Worm (Caenorhabditis elegans): ENCODE results near the gene asm-2.

asm-2 gene

DNA sequence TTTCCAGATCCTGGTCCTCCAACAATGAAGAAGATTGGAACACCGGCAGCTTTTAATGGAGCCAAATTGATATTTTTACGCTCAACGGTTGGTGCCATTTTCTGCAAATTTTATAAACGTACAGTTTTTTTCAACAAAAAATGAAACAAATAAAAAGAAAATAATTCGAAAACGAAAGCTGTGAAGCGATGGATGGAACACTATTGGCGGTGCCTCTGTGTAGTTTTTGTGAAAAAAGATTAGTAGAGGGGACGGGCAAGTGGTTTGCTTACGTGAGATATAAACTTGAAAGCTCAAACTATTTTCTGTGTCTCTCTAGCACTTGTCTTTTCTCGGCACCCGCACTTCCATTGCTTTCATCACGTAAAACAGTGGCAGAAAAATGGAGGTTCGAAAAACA, 36.4 kb downstream of the asm-2 start, which contains the start of gene F38B2.4 (continued):
- TF ChIP-seq C34B4.2 (tag; optimal IDR thresholded peaks at IDR 0.05) (no peak), lin-14 (GFP tag; optimal IDR thresholded peaks at IDR 0.05) (peak; percentile 62), hlh-17 (GFP tag; optimal IDR thresholded peaks at IDR 0.05; ENCODE audit: borderline replicate concordance) (no peak), ceh-63 (GFP tag; optimal IDR thresholded peaks at IDR 0.05) (no peak), pax-3 (tag; optimal IDR thresholded peaks at IDR 0.05) (no peak), jun-1 (tag; optimal IDR thresholded peaks at IDR 0.05) (no peak), nhr-76 (tag; optimal IDR thresholded peaks at IDR 0.05) (no peak), sup-37 (GFP tag; optimal IDR thresholded peaks at IDR 0.05) (no peak), pqm-1 (tag; optimal IDR thresholded peaks at IDR 0.05) (no peak)

DNA sequence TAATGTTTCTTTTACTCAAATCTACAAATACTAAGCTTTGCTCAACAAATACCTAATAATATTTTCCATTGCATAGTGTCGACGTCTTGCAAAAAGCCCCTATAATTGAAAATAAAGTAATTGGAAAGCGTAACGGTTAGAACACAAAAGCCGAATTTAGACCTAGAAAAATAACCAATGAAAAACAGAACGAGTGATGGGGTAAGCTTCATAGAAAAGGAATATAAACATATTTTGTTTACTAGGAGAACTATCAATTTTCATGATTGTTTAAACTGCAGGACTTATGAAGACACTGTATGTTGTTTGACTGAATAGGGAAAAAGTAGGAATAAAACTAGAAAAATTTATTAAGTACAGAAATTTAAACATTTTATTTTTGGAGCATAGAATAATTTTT, 37.8 kb downstream of the asm-2 start, which contains the start of gene F38B2.3:
Gene F38B2.3 (minus strand): TSS at position 101 of the 400 bp plus-strand sequence.
- no peak for TF ChIP-seq lin-14 (GFP tag; optimal IDR thresholded peaks at IDR 0.05)
- no peak for TF ChIP-seq pax-3 (tag; optimal IDR thresholded peaks at IDR 0.05)
- TF ChIP-seq jun-1 (tag; optimal IDR thresholded peaks at IDR 0.05): no peak
- no peak for TF ChIP-seq ama-1 (optimal IDR thresholded peaks at IDR 0.05)
- no peak for TF ChIP-seq nhr-28 (tag; optimal IDR thresholded peaks at IDR 0.05)
- no peak for TF ChIP-seq unc-130 (tag; optimal IDR thresholded peaks at IDR 0.05)
- TF ChIP-seq lin-35 (GFP tag; optimal IDR thresholded peaks at IDR 0.05): no peak
- no peak for TF ChIP-seq lir-3 (tag; optimal IDR thresholded peaks at IDR 0.05; ENCODE audit: poor library complexity)
- no peak for TF ChIP-seq nhr-19 (GFP tag; conservative IDR thresholded peaks at IDR 0.05)
- TF ChIP-seq sox-4 (tag; optimal IDR thresholded peaks at IDR 0.05): no peak
- no peak for TF ChIP-seq nhr-11 (tag; optimal IDR thresholded peaks at IDR 0.05)

DNA sequence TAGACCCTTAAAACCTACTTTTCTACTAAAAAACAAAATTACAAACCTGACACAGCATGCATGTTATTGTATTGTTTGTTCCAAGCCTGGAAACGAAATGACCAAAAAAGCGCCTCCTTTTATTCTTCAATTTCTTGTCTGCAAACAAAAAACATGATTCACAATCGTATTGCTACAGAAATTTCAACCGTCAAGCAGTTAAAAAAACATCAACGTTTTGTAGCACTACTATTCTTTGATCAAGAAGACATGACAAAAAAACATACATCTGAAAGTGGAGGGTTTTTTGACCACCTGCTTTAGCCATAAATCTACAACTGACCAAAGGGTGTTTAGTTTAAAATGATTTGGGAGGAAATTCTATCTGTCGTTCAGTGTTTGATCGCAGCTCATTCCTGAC, 42.9 kb downstream of the asm-2 start, which contains the start of gene F38B2.6:
Gene F38B2.6 (minus strand): TSS at position 101 of the 400 bp plus-strand sequence.
- TF ChIP-seq mdl-1 (tag; optimal IDR thresholded peaks at IDR 0.05) (no peak), nhr-47 (tag; optimal IDR thresholded peaks at IDR 0.05) (no peak), ztf-11 (tag; optimal IDR thresholded peaks at IDR 0.05) (no peak), irx-1 (tag; optimal IDR thresholded peaks at IDR 0.05) (no peak), elt-2 (tag; optimal IDR thresholded peaks at IDR 0.05) (no peak), jun-1 (tag; optimal IDR thresholded peaks at IDR 0.05) (no peak), lin-15B (tag; optimal IDR thresholded peaks at IDR 0.05) (no peak), dsc-1 (tag; optimal IDR thresholded peaks at IDR 0.05) (no peak), nhr-11 (tag; optimal IDR thresholded peaks at IDR 0.05) (no peak), ceh-88 (GFP tag; IDR thresholded peaks at IDR 0.05) (no peak), C34B4.2 (tag; optimal IDR thresholded peaks at IDR 0.05) (no peak), lin-35 (GFP tag; optimal IDR thresholded peaks at IDR 0.05) (no peak), ets-5 (GFP tag; IDR thresholded peaks at IDR 0.05) (no peak), nhr-28 (tag; optimal IDR thresholded peaks at IDR 0.05) (no peak), nhr-90 (tag; optimal IDR thresholded peaks at IDR 0.05; ENCODE audit: poor library complexity) (no peak), pag-3 (tag; optimal IDR thresholded peaks at IDR 0.05; ENCODE audit: borderline replicate concordance, insufficient read depth) (no peak)

DNA sequence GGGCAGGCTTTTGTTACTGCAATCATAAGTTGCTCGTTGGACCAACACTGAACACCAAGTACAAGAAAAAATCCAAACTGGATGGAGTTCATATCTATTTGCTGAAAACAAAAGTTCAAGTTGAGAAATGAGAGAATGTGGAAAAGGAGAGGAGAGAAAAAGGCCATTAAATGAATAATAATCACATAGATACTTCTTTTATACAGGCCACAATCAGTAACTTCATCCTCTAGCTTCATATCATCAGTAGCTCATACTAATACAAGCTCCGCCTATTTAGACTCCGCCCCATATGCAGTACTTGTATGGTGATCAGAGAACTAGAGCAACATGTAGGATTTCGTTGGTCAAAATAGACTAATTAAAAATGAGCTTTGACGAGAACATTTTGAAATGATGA, 44.8 kb downstream of the asm-2 start, which contains the start of gene F38B2.2:
Gene F38B2.2 (minus strand): TSS at position 101 of the 400 bp plus-strand sequence.
- TF ChIP-seq hlh-4 (tag; optimal IDR thresholded peaks at IDR 0.05) (no peak), ceh-8 (GFP tag; optimal IDR thresholded peaks at IDR 0.05) (peak; percentile 47)
